Fruit fly (Drosophila melanogaster): Measurements from ENCODE around the gene CG8236.

DNA sequence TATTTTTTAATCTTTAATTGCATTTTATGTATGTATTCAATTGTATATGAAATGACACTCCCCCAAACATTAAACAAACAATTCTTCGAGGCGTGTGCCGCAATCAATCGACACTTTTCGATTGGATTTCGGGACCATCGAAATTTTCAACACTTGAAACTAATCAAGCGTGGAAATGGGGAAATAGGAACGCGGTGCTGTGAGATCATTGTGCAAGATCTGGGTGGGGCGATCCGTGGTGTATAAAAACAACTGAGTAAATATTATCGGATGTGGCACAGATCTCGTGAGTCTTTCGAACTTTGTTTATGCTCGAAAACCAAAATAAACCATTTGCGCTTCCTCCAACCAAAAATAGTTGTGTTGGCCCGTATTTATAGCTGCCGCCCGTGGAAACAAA is 27.9 kb upstream of the CG8236 start:
- TF ChIP-seq CG9948 (tag; optimal IDR thresholded peaks at IDR 0.05) (no peak), CG10348 (GFP tag; IDR thresholded peaks at IDR 0.05) (no peak), Ets98B (GFP tag; IDR thresholded peaks at IDR 0.05) (no peak), EcR (GFP tag; optimal IDR thresholded peaks at IDR 0.05) (no peak), CG15710 (tag; optimal IDR thresholded peaks at IDR 0.05) (no peak), CG14655 (GFP tag; optimal IDR thresholded peaks at IDR 0.05) (no peak), gl (tag; optimal IDR thresholded peaks at IDR 0.05) (no peak), D1 (tag; optimal IDR thresholded peaks at IDR 0.05) (no peak), rn (GFP tag; IDR thresholded peaks at IDR 0.05) (no peak), CG34367 (tag; optimal IDR thresholded peaks at IDR 0.05) (no peak)
